Worm (Caenorhabditis elegans) whole organism, L4 larva: ENCODE measurements around the gene T23F11.6.

Experiments
- D1046.2 ChIP-seq: fragments of 200-800 bp; sonication (Bioruptor generic); IDR thresholded peaks from 2 replicates; pipeline ENCODE4 v1.3.6; 2022; ENCODE audit warnings: missing genetic modification characterization, missing compliant biosample characterization
- F49E8.2 ChIP-seq: sonication (generic microtip); optimal IDR thresholded peaks from 2 replicates; lab custom pipeline; 2016; ENCODE audit warnings: missing compliant biosample characterization, mild to moderate bottlenecking, missing genetic modification characterization, borderline replicate concordance
- R02D3.7 ChIP-seq: fragments of 150-350 bp; sonication (generic microtip); optimal IDR thresholded peaks from 3 replicates; lab custom pipeline; 2014; ENCODE audit warnings: missing biosample characterization, missing genetic modification characterization
- Y105C5A.15 ChIP-seq: fragments of 200-800 bp; sonication (Bioruptor generic); IDR thresholded peaks from 2 replicates; pipeline ENCODE4 v1.3.6; 2022; ENCODE audit warnings: missing genetic modification characterization, missing compliant biosample characterization
- Y5F2A.4 ChIP-seq: fragments of 200-800 bp; sonication (Bioruptor generic); optimal IDR thresholded peaks from 2 replicates; lab custom pipeline; 2018; ENCODE audit warnings: mild to moderate bottlenecking, missing genetic modification characterization, missing compliant biosample characterization
- Y75B8A.6 ChIP-seq: fragments of 200-800 bp; sonication (Bioruptor generic); IDR thresholded peaks from 2 replicates; pipeline ENCODE4 v1.3.6; 2022; ENCODE audit warnings: missing genetic modification reagents, missing genetic modification characterization, missing compliant biosample characterization
- ZK337.2 ChIP-seq: fragments of 200-800 bp; sonication (Bioruptor generic); IDR thresholded peaks from 2 replicates; pipeline ENCODE4 v1.3.6; 2022; ENCODE audit warnings: missing genetic modification reagents, missing genetic modification characterization, missing compliant biosample characterization
- aha-1 ChIP-seq: fragments of 150-350 bp; peaks from one replicate; lab custom pipeline; 2014; ENCODE audit warnings: missing biosample characterization, missing genetic modification characterization
- ama-1 ChIP-seq: fragments of 150-350 bp; optimal IDR thresholded peaks from 2 replicates; lab custom pipeline; 2014; ENCODE audit warnings: inconsistent platforms, mixed read lengths
- arid-1 ChIP-seq: fragments of 200-800 bp; sonication (Bioruptor generic); conservative IDR thresholded peaks from 2 replicates; pipeline ENCODE4 v1.3.6; 2022; ENCODE audit warnings: missing genetic modification reagents, missing genetic modification characterization, missing compliant biosample characterization
- attf-4 ChIP-seq: sonication (generic microtip); optimal IDR thresholded peaks from 3 replicates; lab custom pipeline; 2017; ENCODE audit warnings: missing biosample characterization, missing genetic modification characterization
- ceh-28 ChIP-seq: fragments of 150-350 bp; optimal IDR thresholded peaks from 2 replicates; lab custom pipeline; 2014; ENCODE audit warnings: missing biosample characterization, missing genetic modification reagents, missing genetic modification characterization
- ceh-44 ChIP-seq: fragments of 200-800 bp; sonication (Bioruptor generic); IDR thresholded peaks from 2 replicates; pipeline ENCODE4 v1.3.6; 2022; ENCODE audit warnings: missing genetic modification reagents, missing genetic modification characterization, missing compliant biosample characterization
- ceh-62 ChIP-seq: sonication (generic microtip); optimal IDR thresholded peaks from 2 replicates; lab custom pipeline; 2017; ENCODE audit warnings: missing biosample characterization, missing genetic modification characterization
- ces-1 ChIP-seq: fragments of 150-350 bp; sonication (generic microtip); optimal IDR thresholded peaks from 4 replicates; lab custom pipeline; 2014; ENCODE audit warnings: missing biosample characterization, missing genetic modification reagents, missing genetic modification characterization
- cey-2 ChIP-seq: sonication (generic microtip); optimal IDR thresholded peaks from 3 replicates; lab custom pipeline; 2017; ENCODE audit warnings: missing genetic modification characterization, mild to moderate bottlenecking, missing compliant biosample characterization, antibody characterized with exemption, borderline replicate concordance; ENCODE audit not compliant: insufficient read depth
- daf-8 ChIP-seq: fragments of 200-800 bp; sonication (Bioruptor generic); IDR thresholded peaks from 2 replicates; pipeline ENCODE4 v1.3.6; 2022; ENCODE audit warnings: missing genetic modification characterization, missing compliant biosample characterization
- fkh-10 ChIP-seq: fragments of 150-350 bp; optimal IDR thresholded peaks from 2 replicates; lab custom pipeline; 2014; ENCODE audit warnings: missing biosample characterization, missing genetic modification reagents, missing genetic modification characterization
- gei-8 ChIP-seq: fragments of 200-800 bp; sonication (Bioruptor generic); optimal IDR thresholded peaks from 2 replicates; lab custom pipeline; 2018; ENCODE audit warnings: mild to moderate bottlenecking, missing genetic modification characterization, missing compliant biosample characterization
- hif-1 ChIP-seq, 2 experiments: sonication (generic microtip); optimal IDR thresholded peaks; 2 replicates each; lab custom pipeline; 2016 to 2017; ENCODE audit warnings: missing compliant biosample characterization in 2 of 2, missing genetic modification characterization in 2 of 2, missing genetic modification reagents in 2 of 2, missing genotype in 2 of 2, mild to moderate bottlenecking in 1 of 2
- hlh-11 ChIP-seq: fragments of 200-800 bp; sonication (Bioruptor generic); optimal IDR thresholded peaks from 2 replicates; lab custom pipeline; 2018; ENCODE audit warnings: mild to moderate bottlenecking, missing genetic modification characterization, missing compliant biosample characterization
- hmg-1.1 ChIP-seq: fragments of 200-800 bp; sonication (Bioruptor generic); IDR thresholded peaks from 2 replicates; pipeline ENCODE4 v1.3.6; 2022; ENCODE audit warnings: missing genetic modification reagents, missing genetic modification characterization, missing compliant biosample characterization
- jun-1 ChIP-seq: fragments of 150-350 bp; optimal IDR thresholded peaks from 2 replicates; lab custom pipeline; 2014; ENCODE audit warnings: missing biosample characterization, missing genetic modification reagents, missing genetic modification characterization
- lin-15B ChIP-seq: fragments of 150-350 bp; sonication (generic microtip); optimal IDR thresholded peaks from 3 replicates; lab custom pipeline; 2014; ENCODE audit warnings: missing biosample characterization, missing genetic modification characterization
- lin-29 ChIP-seq: fragments of 200-800 bp; sonication (Bioruptor generic); IDR thresholded peaks from 2 replicates; pipeline ENCODE4 v1.3.6; 2022; ENCODE audit warnings: missing genetic modification reagents, missing genetic modification characterization, missing compliant biosample characterization
- lir-3 ChIP-seq: sonication (generic microtip); optimal IDR thresholded peaks from 2 replicates; lab custom pipeline; 2016; ENCODE audit warnings: mild to moderate bottlenecking, missing genetic modification characterization, missing compliant biosample characterization
- madf-9 ChIP-seq: fragments of 200-800 bp; sonication (Bioruptor generic); conservative IDR thresholded peaks from 2 replicates; pipeline ENCODE4 v1.3.6; 2022; ENCODE audit warnings: missing genetic modification reagents, missing genetic modification characterization, missing compliant biosample characterization
- mes-2 ChIP-seq: sonication (generic microtip); optimal IDR thresholded peaks from 2 replicates; lab custom pipeline; 2016; ENCODE audit warnings: missing genotype, mild to moderate bottlenecking, missing genetic modification characterization, missing compliant biosample characterization; ENCODE audit not compliant: poor library complexity, severe bottlenecking
- mxl-3 ChIP-seq: fragments of 200-800 bp; sonication (Bioruptor generic); optimal IDR thresholded peaks from 2 replicates; lab custom pipeline; 2018; ENCODE audit warnings: mild to moderate bottlenecking, missing genetic modification characterization, missing compliant biosample characterization
- nhr-11 ChIP-seq: fragments of 150-350 bp; optimal IDR thresholded peaks from 2 replicates; lab custom pipeline; 2014; ENCODE audit warnings: missing biosample characterization, missing genetic modification characterization
- nhr-237 ChIP-seq: sonication (generic microtip); optimal IDR thresholded peaks from 2 replicates; lab custom pipeline; 2017; ENCODE audit warnings: missing biosample characterization, missing genetic modification characterization
- nhr-42 ChIP-seq: fragments of 200-800 bp; sonication (Bioruptor generic); IDR thresholded peaks from 2 replicates; pipeline ENCODE4 v1.3.6; 2022; ENCODE audit warnings: missing genetic modification characterization, missing compliant biosample characterization
- nhr-48 ChIP-seq: sonication (generic microtip); optimal IDR thresholded peaks from 2 replicates; lab custom pipeline; 2016; ENCODE audit warnings: mild to moderate bottlenecking, missing genetic modification characterization, missing compliant biosample characterization
- php-3 ChIP-seq: fragments of 200-800 bp; sonication (Bioruptor generic); IDR thresholded peaks from 2 replicates; pipeline ENCODE4 v1.3.6; 2022; ENCODE audit warnings: missing genetic modification reagents, missing genetic modification characterization, missing compliant biosample characterization
- pqm-1 ChIP-seq: sonication (generic microtip); optimal IDR thresholded peaks from 2 replicates; lab custom pipeline; 2017; ENCODE audit warnings: missing biosample characterization, missing genetic modification characterization
- sdz-12 ChIP-seq: fragments of 200-800 bp; sonication (Bioruptor generic); optimal IDR thresholded peaks from 2 replicates; lab custom pipeline; 2018; ENCODE audit warnings: mild to moderate bottlenecking, missing genetic modification characterization, missing compliant biosample characterization
- set-16 ChIP-seq: fragments of 200-800 bp; sonication (Bioruptor generic); IDR thresholded peaks from 2 replicates; pipeline ENCODE4 v1.3.6; 2022; ENCODE audit warnings: missing genetic modification reagents, missing genetic modification characterization, missing compliant biosample characterization
- skn-1 ChIP-seq: fragments of 150-350 bp; optimal IDR thresholded peaks from 2 replicates; lab custom pipeline; 2014; ENCODE audit warnings: missing biosample characterization, missing genetic modification characterization
- spr-1 ChIP-seq: sonication (generic microtip); optimal IDR thresholded peaks from 2 replicates; lab custom pipeline; 2016; ENCODE audit warnings: mild to moderate bottlenecking, missing genetic modification characterization, missing compliant biosample characterization
- tag-97 ChIP-seq: fragments of 200-800 bp; sonication (Bioruptor generic); IDR thresholded peaks from 2 replicates; pipeline ENCODE4 v1.3.6; 2022; ENCODE audit warnings: missing genetic modification characterization, missing compliant biosample characterization
- tra-1 ChIP-seq: fragments of 200-800 bp; sonication (Bioruptor generic); IDR thresholded peaks from 2 replicates; pipeline ENCODE4 v1.3.6; 2022; ENCODE audit warnings: missing genetic modification reagents, missing genetic modification characterization, missing compliant biosample characterization
- unc-130 ChIP-seq: sonication (generic microtip); optimal IDR thresholded peaks from 2 replicates; lab custom pipeline; 2016; ENCODE audit warnings: missing genetic modification reagents, missing genetic modification characterization, missing compliant biosample characterization
- unc-62 ChIP-seq, 3 experiments: fragments of 150-350 bp in 1 of 3; sonication (generic microtip); optimal IDR thresholded peaks in 2 of 3; peaks in 1 of 3; 1 replicate in 1 of 3; 2 replicates in 2 of 3; lab custom pipeline; 2014 to 2017; ENCODE audit warnings: missing biosample characterization in 3 of 3, missing genetic modification characterization in 3 of 3, missing genetic modification reagents in 3 of 3, missing genotype in 1 of 3
- zip-11 ChIP-seq: fragments of 200-800 bp; sonication (Bioruptor generic); IDR thresholded peaks from 2 replicates; pipeline ENCODE4 v1.3.6; 2022; ENCODE audit warnings: missing genetic modification characterization, missing compliant biosample characterization
- zip-2 ChIP-seq: fragments of 150-350 bp; optimal IDR thresholded peaks from 2 replicates; lab custom pipeline; 2014; ENCODE audit warnings: missing biosample characterization, missing genetic modification characterization
- ztf-11 ChIP-seq: fragments of 150-350 bp; optimal IDR thresholded peaks from 2 replicates; lab custom pipeline; 2014; ENCODE audit warnings: missing biosample characterization, missing genetic modification characterization
- ztf-7 ChIP-seq: fragments of 150-350 bp; optimal IDR thresholded peaks from 2 replicates; lab custom pipeline; 2014; ENCODE audit warnings: missing biosample characterization, missing genetic modification characterization

T23F11.6 gene

ce11 chrIII:4649811-4650544 is 2.3 kb upstream of the T23F11.6 start, which contains the start of gene ppm-2 (continued):
- 0 out of 2 replicates have a peak, but pooled peaks have one; percentile 14 for TF ChIP-seq madf-9 (GFP tag; lab: Robert Waterston, UW)
- no peak for TF ChIP-seq nhr-237
- TF ChIP-seq attf-4, result no peak

ce11 chrIII:4649363-4649768 is 1.6 kb upstream of the T23F11.6 start:
- TF ChIP-seq ztf-7 (tag; lab: Kevin White, UChicago) (peak; percentile 34), D1046.2 (GFP tag; lab: Robert Waterston, UW) (no peak), hmg-1.1 (GFP tag; lab: Robert Waterston, UW) (peak; percentile 86), set-16 (GFP tag; lab: Robert Waterston, UW) (peak; percentile 80), Y105C5A.15 (GFP tag; lab: Robert Waterston, UW) (peak; percentile 76; the same call in 1 of the 2 replicates), ZK337.2 (0 out of 2 replicates have a peak, but pooled peaks have one; percentile 25), Y75B8A.6 (GFP tag; lab: Robert Waterston, UW) (no peak), skn-1 (tag; lab: Kevin White, UChicago) (no peak), arid-1 (GFP tag; lab: Robert Waterston, UW) (peak; percentile 15; the same call in 1 of the 2 replicates), F49E8.2 (tag; lab: Kevin White, UChicago) (no peak), unc-130 (GFP tag; lab: Kevin White, UChicago) (no peak), jun-1 (tag; lab: Kevin White, UChicago) (peak; percentile 72), madf-9 (GFP tag; lab: Robert Waterston, UW) (peak; percentile 87), ceh-44 (GFP tag; lab: Robert Waterston, UW) (peak; percentile 15; the same call in 1 of the 2 replicates), nhr-42 (GFP tag; lab: Robert Waterston, UW) (peak; percentile 81), lin-29 (peak; percentile 73; the same call in 1 of the 2 replicates), nhr-48 (tag; lab: Kevin White, UChicago) (peak; percentile 97), daf-8 (GFP tag; lab: Robert Waterston, UW) (no peak), R02D3.7 (tag; lab: Kevin White, UChicago) (no peak), ama-1 (lab: Kevin White, UChicago) (peak; percentile 13), aha-1 (tag; lab: Kevin White, UChicago) (peak; percentile 99), pqm-1 (tag; lab: Kevin White, UChicago) (peak; percentile 39), sdz-12 (GFP tag; lab: Kevin White, UChicago) (no peak), cey-2 (tag; lab: Kevin White, UChicago) (peak; percentile 16), hif-1 (tag; optimal IDR thresholded peaks at IDR 0.05; lab: Kevin White, UChicago) (peak; percentile 81 to 98), ces-1 (GFP tag; lab: Kevin White, UChicago) (no peak), zip-11 (GFP tag; lab: Robert Waterston, UW) (no peak), zip-2 (tag; lab: Kevin White, UChicago) (peak; percentile 44), fkh-10 (GFP tag; lab: Kevin White, UChicago) (peak; percentile 57), hlh-11 (tag; lab: Kevin White, UChicago) (peak; percentile 100), gei-8 (peak; percentile 82), ztf-11 (no peak), mes-2 (tag; lab: Kevin White, UChicago) (peak; percentile 78), php-3 (GFP tag; lab: Robert Waterston, UW) (peak; percentile 61; the same call in 1 of the 2 replicates), ceh-62 (tag; lab: Kevin White, UChicago) (no peak), tag-97 (GFP tag; lab: Robert Waterston, UW) (no peak), Y5F2A.4 (GFP tag; lab: Kevin White, UChicago) (no peak), spr-1 (peak; percentile 78), lir-3 (tag; lab: Kevin White, UChicago) (peak; percentile 33), nhr-11 (tag; lab: Kevin White, UChicago) (peak; percentile 96), tra-1 (GFP tag; lab: Robert Waterston, UW) (peak; percentile 90), attf-4 (no peak), mxl-3 (peak; percentile 100), lin-15B (tag; lab: Kevin White, UChicago) (no peak), unc-62 (GFP tag; optimal IDR thresholded peaks at IDR 0.05 in 1 of 2; lab: Kevin White, UChicago) (peak in 1 of 2 experiments; percentile 99), unc-62 (tag; optimal IDR thresholded peaks at IDR 0.05; lab: Kevin White, UChicago) (no peak), ceh-28 (tag; lab: Kevin White, UChicago) (peak; percentile 72)
